Worm (Caenorhabditis elegans) whole organism, early embryonic: ENCODE data around the gene C49A9.9.

Experiments used
- B0310.2 ChIP-seq: sonication (generic microtip); optimal IDR thresholded peaks from 2 replicates; lab custom pipeline; 2016; ENCODE audit warnings: mild to moderate bottlenecking, missing genetic modification characterization, missing compliant biosample characterization
- ama-1 ChIP-seq: fragments of 150-350 bp; optimal IDR thresholded peaks from 2 replicates; lab custom pipeline; 2014
- ceh-13 ChIP-seq: fragments of 200-800 bp; sonication (Bioruptor generic); optimal IDR thresholded peaks from 2 replicates; lab custom pipeline; 2018; ENCODE audit warnings: mild to moderate bottlenecking, missing genetic modification characterization, missing compliant biosample characterization
- ceh-36 ChIP-seq: sonication (generic microtip); optimal IDR thresholded peaks from 2 replicates; lab custom pipeline; 2016; ENCODE audit warnings: missing genetic modification characterization, inconsistent platforms, missing compliant biosample characterization
- flt-1 ChIP-seq: fragments of 200-800 bp; sonication (Bioruptor generic); IDR thresholded peaks from 2 replicates; pipeline ENCODE4 v1.3.6; 2022; ENCODE audit warnings: missing genetic modification characterization, missing compliant biosample characterization
- hmbx-1 ChIP-seq: sonication (generic microtip); optimal IDR thresholded peaks from 2 replicates; lab custom pipeline; 2016; ENCODE audit warnings: mild to moderate bottlenecking, missing genetic modification characterization, missing compliant biosample characterization
- hnd-1 ChIP-seq: sonication (generic microtip); optimal IDR thresholded peaks from 2 replicates; lab custom pipeline; 2016; ENCODE audit warnings: missing genetic modification characterization, missing compliant biosample characterization
- pes-1 ChIP-seq: fragments of 200-800 bp; sonication (Bioruptor generic); IDR thresholded peaks from 2 replicates; pipeline ENCODE4 v1.3.6; 2022; ENCODE audit warnings: missing genetic modification reagents, missing genetic modification characterization, missing compliant biosample characterization
- scrt-1 ChIP-seq: fragments of 200-800 bp; sonication (Bioruptor generic); IDR thresholded peaks from 2 replicates; pipeline ENCODE4 v1.3.6; 2022; ENCODE audit warnings: missing genetic modification characterization, missing compliant biosample characterization
- tbx-37 ChIP-seq: fragments of 200-800 bp; sonication (Bioruptor generic); conservative IDR thresholded peaks from 2 replicates; pipeline ENCODE4 v1.3.6; 2022; ENCODE audit warnings: missing genetic modification reagents, missing genetic modification characterization, missing compliant biosample characterization
- tra-4 ChIP-seq: sonication (generic microtip); optimal IDR thresholded peaks from 2 replicates; lab custom pipeline; 2017; ENCODE audit warnings: missing genetic modification characterization, missing compliant biosample characterization

- no peak for TF ChIP-seq scrt-1
- no peak for TF ChIP-seq tbx-37 (GFP tag; lab: Robert Waterston, UW)
- no peak for TF ChIP-seq ceh-13 (GFP tag; lab: Kevin White, UChicago)
- TF ChIP-seq ceh-36 = no peak
- no peak for TF ChIP-seq ama-1 (lab: Kevin White, UChicago)
- TF ChIP-seq tra-4 (tag; lab: Kevin White, UChicago) = no peak
- TF ChIP-seq flt-1 (GFP tag; lab: Robert Waterston, UW) = no peak
- TF ChIP-seq hmbx-1 (tag; lab: Kevin White, UChicago) = no peak
- TF ChIP-seq pes-1 (GFP tag; lab: Robert Waterston, UW) = no peak
- TF ChIP-seq B0310.2 (tag; lab: Kevin White, UChicago) = no peak
- no peak for TF ChIP-seq hnd-1 (tag; lab: Kevin White, UChicago)
These were observed 39.8 kb upstream of the C49A9.9 start for ce11 chrIV:6177383-6177782.
